Worm (Caenorhabditis elegans) whole organism, midembryonic: Measurements from ENCODE around the gene Y39B6A.9.

Experiments used
- T22C8.4 ChIP-seq: fragments of 200-800 bp; sonication (Bioruptor generic); IDR thresholded peaks from 2 replicates; pipeline ENCODE4 v1.3.6; 2022; ENCODE audit warnings: missing genetic modification characterization, missing compliant biosample characterization
- cog-1 ChIP-seq: sonication (generic microtip); optimal IDR thresholded peaks from 2 replicates; lab custom pipeline; 2016; ENCODE audit warnings: missing genetic modification characterization, missing compliant biosample characterization
- flt-1 ChIP-seq: fragments of 200-800 bp; sonication (Bioruptor generic); IDR thresholded peaks from 2 replicates; pipeline ENCODE4 v1.3.6; 2022; ENCODE audit warnings: missing genetic modification characterization, missing compliant biosample characterization
- klf-2 ChIP-seq: fragments of 200-800 bp; sonication (Bioruptor generic); conservative IDR thresholded peaks from 2 replicates; pipeline ENCODE4 v1.3.6; 2022; ENCODE audit warnings: missing genetic modification reagents, missing genetic modification characterization, missing compliant biosample characterization
- med-1 ChIP-seq: sonication (generic microtip); optimal IDR thresholded peaks from 2 replicates; lab custom pipeline; 2017; ENCODE audit warnings: missing genetic modification characterization, mild to moderate bottlenecking, missing compliant biosample characterization, antibody characterized with exemption, missing genetic modification reagents; ENCODE audit not compliant: insufficient read depth
- ref-1 ChIP-seq: fragments of 200-800 bp; sonication (Bioruptor generic); conservative IDR thresholded peaks from 2 replicates; pipeline ENCODE4 v1.3.6; 2022; ENCODE audit warnings: missing genetic modification reagents, missing genetic modification characterization, missing compliant biosample characterization
- tab-1 ChIP-seq: fragments of 200-800 bp; sonication (Bioruptor generic); IDR thresholded peaks from 2 replicates; pipeline ENCODE4 v1.3.6; 2022; ENCODE audit warnings: missing genetic modification characterization, missing compliant biosample characterization
- ztf-23 ChIP-seq: fragments of 200-800 bp; sonication (Bioruptor generic); IDR thresholded peaks from 2 replicates; pipeline ENCODE4 v1.3.6; 2022; ENCODE audit warnings: missing genetic modification reagents, missing genetic modification characterization, missing compliant biosample characterization
- ztf-29 ChIP-seq: fragments of 200-800 bp; sonication (Bioruptor generic); IDR thresholded peaks from 2 replicates; pipeline ENCODE4 v1.3.6; 2022; ENCODE audit warnings: missing genetic modification reagents, missing genetic modification characterization, missing compliant biosample characterization

Gene Y39B6A.9

ce11 chrV:19177070-19177469 is 40.8 kb downstream of the Y39B6A.9 start:
- TF ChIP-seq klf-2 (GFP tag; lab: Robert Waterston, UW) (no peak), cog-1 (tag; lab: Kevin White, UChicago) (no peak), ztf-23 (GFP tag; lab: Robert Waterston, UW) (no peak), flt-1 (GFP tag; lab: Robert Waterston, UW) (no peak), med-1 (no peak), ztf-29 (no peak), T22C8.4 (no peak), ref-1 (GFP tag; lab: Robert Waterston, UW) (no peak), tab-1 (GFP tag; lab: Robert Waterston, UW) (no peak)

ce11 chrV:19177804-19178203 is 41.5 kb downstream of the Y39B6A.9 start:
- no peak for TF ChIP-seq tab-1 (GFP tag; lab: Robert Waterston, UW)
- no peak for TF ChIP-seq med-1
- no peak for TF ChIP-seq T22C8.4
- TF ChIP-seq cog-1 (tag; lab: Kevin White, UChicago) = no peak
- TF ChIP-seq klf-2 (GFP tag; lab: Robert Waterston, UW) = no peak
- TF ChIP-seq ztf-23 (GFP tag; lab: Robert Waterston, UW) = no peak
- no peak for TF ChIP-seq ztf-29
- no peak for TF ChIP-seq ref-1 (GFP tag; lab: Robert Waterston, UW)
- TF ChIP-seq flt-1 (GFP tag; lab: Robert Waterston, UW) = no peak

ce11 chrV:19178896-19179295 is 42.6 kb downstream of the Y39B6A.9 start:
- TF ChIP-seq flt-1 (GFP tag; lab: Robert Waterston, UW) (no peak), ref-1 (GFP tag; lab: Robert Waterston, UW) (no peak), ztf-29 (no peak)

- TF ChIP-seq ref-1 (GFP tag; lab: Robert Waterston, UW) (no peak), klf-2 (GFP tag; lab: Robert Waterston, UW) (no peak), med-1 (no peak), flt-1 (GFP tag; lab: Robert Waterston, UW) (no peak), ztf-23 (GFP tag; lab: Robert Waterston, UW) (no peak), T22C8.4 (no peak), tab-1 (GFP tag; lab: Robert Waterston, UW) (no peak), ztf-29 (no peak), cog-1 (tag; lab: Kevin White, UChicago) (no peak)
These were observed 45.4 kb downstream of the Y39B6A.9 start for ce11 chrV:19181684-19182083.
